Fruit fly (Drosophila melanogaster) whole organism, embryonic: ENCODE results near the gene CG32564.

Experiments used
- Antp ChIP-seq: fragments of 200-800 bp; sonication (Bioruptor generic); optimal IDR thresholded peaks from 3 replicates; lab custom pipeline; 2016; ENCODE audit warnings: missing biosample characterization, missing genetic modification characterization
- Bteb2 ChIP-seq: fragments of 200-800 bp; sonication (Bioruptor generic); optimal IDR thresholded peaks from 2 replicates; lab custom pipeline; 2016; ENCODE audit warnings: missing biosample characterization, missing genetic modification characterization
- C15 ChIP-seq: fragments of 200-800 bp; sonication (Bioruptor generic); IDR thresholded peaks from 3 replicates; pipeline ENCODE4 v1.3.6; 2022; ENCODE audit warnings: missing biosample characterization, missing genetic modification characterization
- CG1024 ChIP-seq: fragments of 200-800 bp; sonication (Bioruptor generic); IDR thresholded peaks from 2 replicates; pipeline ENCODE4 v1.3.6; 2022; ENCODE audit warnings: missing biosample characterization, missing genetic modification characterization
- CG10267 ChIP-seq: fragments of 200-800 bp; sonication (Bioruptor generic); optimal IDR thresholded peaks from 2 replicates; lab custom pipeline; 2018; ENCODE audit warnings: missing biosample characterization, mild to moderate bottlenecking, missing genetic modification characterization, moderate library complexity
- CG11696 ChIP-seq: fragments of 200-800 bp; sonication (Bioruptor generic); IDR thresholded peaks from 2 replicates; pipeline ENCODE4 v1.3.6; 2022; ENCODE audit warnings: missing biosample characterization, missing genetic modification characterization
- CG11723 ChIP-seq: fragments of 200-800 bp; sonication (Bioruptor generic); optimal IDR thresholded peaks from 2 replicates; lab custom pipeline; 2017; ENCODE audit warnings: missing biosample characterization, mild to moderate bottlenecking, missing genetic modification characterization
- CG13894 ChIP-seq: fragments of 200-800 bp; sonication (Bioruptor generic); optimal IDR thresholded peaks from 3 replicates; lab custom pipeline; 2018; ENCODE audit warnings: missing biosample characterization, mild to moderate bottlenecking, missing genetic modification characterization, moderate library complexity
- CG14014 ChIP-seq: fragments of 200-800 bp; sonication (Bioruptor generic); IDR thresholded peaks from 2 replicates; pipeline ENCODE4 v1.3.6; 2022; ENCODE audit warnings: missing biosample characterization, missing genetic modification characterization
- CG15011 ChIP-seq: fragments of 200-800 bp; sonication (Bioruptor generic); optimal IDR thresholded peaks from 3 replicates; lab custom pipeline; 2018; ENCODE audit warnings: missing biosample characterization, mild to moderate bottlenecking, missing genetic modification characterization
- CG15696 ChIP-seq: fragments of 200-800 bp; sonication (Bioruptor generic); optimal IDR thresholded peaks from 2 replicates; lab custom pipeline; 2019; ENCODE audit warnings: missing biosample characterization, mild to moderate bottlenecking, missing genetic modification characterization, moderate library complexity
- CG1602 ChIP-seq: fragments of 200-800 bp; sonication (Bioruptor generic); optimal IDR thresholded peaks from 3 replicates; lab custom pipeline; 2016; ENCODE audit warnings: missing biosample characterization, missing genetic modification characterization
- CG17359 ChIP-seq: fragments of 200-800 bp; sonication (Bioruptor generic); optimal IDR thresholded peaks from 3 replicates; lab custom pipeline; 2018; ENCODE audit warnings: missing biosample characterization, mild to moderate bottlenecking, missing genetic modification characterization, moderate library complexity
- CG17912 ChIP-seq: fragments of 200-800 bp; sonication (Bioruptor generic); optimal IDR thresholded peaks from 2 replicates; lab custom pipeline; 2018; ENCODE audit warnings: missing biosample characterization, mild to moderate bottlenecking, missing genetic modification characterization
- CG1792 ChIP-seq: fragments of 200-800 bp; sonication (Bioruptor generic); optimal IDR thresholded peaks from 2 replicates; lab custom pipeline; 2016; ENCODE audit warnings: missing biosample characterization, missing genetic modification characterization
- CG2712 ChIP-seq: fragments of 200-800 bp; optimal IDR thresholded peaks from 3 replicates; lab custom pipeline; 2019; ENCODE audit warnings: missing biosample characterization, mild to moderate bottlenecking, missing genetic modification characterization, moderate library complexity
- CG2889 ChIP-seq: fragments of 200-800 bp; sonication (Bioruptor generic); IDR thresholded peaks from 3 replicates; pipeline ENCODE4 v1.3.6; 2022; ENCODE audit warnings: missing biosample characterization, missing genetic modification characterization
- CG3726 ChIP-seq: fragments of 200-800 bp; sonication (Bioruptor generic); IDR thresholded peaks from 3 replicates; pipeline ENCODE4, ENCODE4 v1.3.6; 2022; ENCODE audit warnings: missing biosample characterization, missing genetic modification characterization
- CG4328 ChIP-seq: fragments of 200-800 bp; sonication (Bioruptor generic); optimal IDR thresholded peaks from 3 replicates; lab custom pipeline; 2017; ENCODE audit warnings: missing biosample characterization, missing genetic modification reagents, missing genetic modification characterization
- CG4707 ChIP-seq: fragments of 200-800 bp; sonication (Bioruptor generic); optimal IDR thresholded peaks from 2 replicates; lab custom pipeline; 2018; ENCODE audit warnings: missing biosample characterization, mild to moderate bottlenecking, missing genetic modification characterization, moderate library complexity
- CG6175 ChIP-seq: fragments of 200-800 bp; sonication (Bioruptor generic); IDR thresholded peaks from 3 replicates; pipeline ENCODE4 v1.3.6; 2022; ENCODE audit warnings: missing biosample characterization, missing genetic modification characterization
- CG6765 ChIP-seq: fragments of 200-800 bp; sonication (Bioruptor generic); optimal IDR thresholded peaks from 3 replicates; lab custom pipeline; 2017; ENCODE audit warnings: missing biosample characterization, mild to moderate bottlenecking, missing genetic modification characterization
- CG7745 ChIP-seq: fragments of 200-800 bp; sonication (Bioruptor generic); optimal IDR thresholded peaks from 2 replicates; lab custom pipeline; 2018; ENCODE audit warnings: missing biosample characterization, mild to moderate bottlenecking, missing genetic modification characterization, moderate library complexity
- CG7963 ChIP-seq: fragments of 200-800 bp; sonication (Bioruptor generic); IDR thresholded peaks from 3 replicates; pipeline ENCODE4 v1.3.6; 2022; ENCODE audit warnings: missing biosample characterization, missing genetic modification characterization; ENCODE audit not compliant: partially characterized antibody
- CTCF ChIP-seq: fragments of 200-800 bp; sonication (Bioruptor generic); optimal IDR thresholded peaks from 2 replicates; lab custom pipeline; 2017; ENCODE audit warnings: missing biosample characterization, mild to moderate bottlenecking, missing genetic modification characterization, moderate library complexity
- Dip2 ChIP-seq: fragments of 200-800 bp; sonication (Bioruptor generic); IDR thresholded peaks from 2 replicates; pipeline ENCODE4 v1.3.6; 2022; ENCODE audit warnings: missing biosample characterization, missing genetic modification characterization
- Elba2 ChIP-seq: fragments of 200-800 bp; sonication (Bioruptor generic); optimal IDR thresholded peaks from 3 replicates; lab custom pipeline; 2016; ENCODE audit warnings: missing biosample characterization, missing genetic modification characterization
- HmgZ ChIP-seq: fragments of 200-800 bp; sonication (Bioruptor generic); optimal IDR thresholded peaks from 2 replicates; lab custom pipeline; 2018; ENCODE audit warnings: missing biosample characterization, mild to moderate bottlenecking, missing genetic modification characterization
- Mes4 ChIP-seq: fragments of 200-800 bp; sonication (Bioruptor generic); optimal IDR thresholded peaks from 2 replicates; lab custom pipeline; 2016; ENCODE audit warnings: missing biosample characterization, missing genetic modification characterization
- Ravus ChIP-seq: fragments of 200-800 bp; sonication (Bioruptor generic); IDR thresholded peaks from 2 replicates; pipeline ENCODE4 v1.3.6; 2022; ENCODE audit warnings: missing biosample characterization, missing genetic modification characterization
- Vsx1 ChIP-seq: fragments of 200-800 bp; sonication (Bioruptor generic); optimal IDR thresholded peaks from 2 replicates; lab custom pipeline; 2017; ENCODE audit warnings: missing biosample characterization, mild to moderate bottlenecking, missing genetic modification characterization, missing genetic modification reagents
- ab ChIP-seq: fragments of 200-800 bp; sonication (Bioruptor generic); optimal IDR thresholded peaks from 2 replicates; lab custom pipeline; 2016; ENCODE audit warnings: missing biosample characterization, missing genetic modification characterization
- btn ChIP-seq: fragments of 200-800 bp; sonication (Bioruptor generic); optimal IDR thresholded peaks from 2 replicates; lab custom pipeline; 2016; ENCODE audit warnings: missing biosample characterization, missing genetic modification characterization
- emc ChIP-seq: fragments of 200-800 bp; sonication (Bioruptor generic); optimal IDR thresholded peaks from 2 replicates; lab custom pipeline; 2016; ENCODE audit warnings: missing biosample characterization, missing genetic modification characterization
- eyg ChIP-seq: fragments of 200-800 bp; sonication (Bioruptor generic); optimal IDR thresholded peaks from 3 replicates; lab custom pipeline; 2016; ENCODE audit warnings: missing biosample characterization, missing genetic modification characterization
- ftz-f1 ChIP-seq: fragments of 200-800 bp; sonication (Bioruptor generic); optimal IDR thresholded peaks from 2 replicates; lab custom pipeline; 2016; ENCODE audit warnings: missing biosample characterization, missing genetic modification characterization
- gro ChIP-seq: fragments of 200-800 bp; sonication (Bioruptor generic); optimal IDR thresholded peaks from 2 replicates; lab custom pipeline; 2016; ENCODE audit warnings: missing biosample characterization, missing genetic modification characterization
- inv ChIP-seq: fragments of 200-800 bp; sonication (Bioruptor generic); IDR thresholded peaks from 2 replicates; pipeline ENCODE4 v1.3.6; 2022; ENCODE audit warnings: missing biosample characterization, missing genetic modification characterization; ENCODE audit not compliant: partially characterized antibody
- jigr1 ChIP-seq: fragments of 200-800 bp; sonication (Bioruptor generic); IDR thresholded peaks from 3 replicates; pipeline ENCODE4 v1.3.6; 2022; ENCODE audit warnings: missing biosample characterization, missing genetic modification characterization
- ken ChIP-seq: fragments of 200-800 bp; sonication (Bioruptor generic); IDR thresholded peaks from 3 replicates; pipeline ENCODE4 v1.3.6; 2022; ENCODE audit warnings: missing biosample characterization, missing genetic modification characterization
- lola ChIP-seq, 3 experiments: fragments of >200 bp in 2 of 3; fragments of 200-800 bp in 1 of 3; sonication (Bioruptor generic) in 1 of 3; optimal IDR thresholded peaks; 2 replicates each; lab custom pipeline; 2017 to 2019; ENCODE audit warnings: missing biosample characterization in 3 of 3, missing genetic modification characterization in 3 of 3, mild to moderate bottlenecking in 1 of 3, moderate library complexity in 1 of 3
- luna ChIP-seq: fragments of 200-800 bp; sonication (Bioruptor generic); optimal IDR thresholded peaks from 2 replicates; lab custom pipeline; 2016; ENCODE audit warnings: missing biosample characterization, missing genetic modification characterization
- pb ChIP-seq: fragments of 200-800 bp; sonication (Bioruptor generic); optimal IDR thresholded peaks from 3 replicates; lab custom pipeline; 2016; ENCODE audit warnings: missing biosample characterization, missing genetic modification characterization
- pzg ChIP-seq: fragments of 200-800 bp; sonication (Bioruptor generic); optimal IDR thresholded peaks from 3 replicates; lab custom pipeline; 2018; ENCODE audit warnings: missing biosample characterization, mild to moderate bottlenecking, missing genetic modification characterization, moderate library complexity
- sens ChIP-seq: fragments of 200-800 bp; sonication (Bioruptor generic); peaks from one replicate; lab custom pipeline; 2016; ENCODE audit warnings: missing biosample characterization, missing genetic modification characterization
- seq ChIP-seq: fragments of 200-800 bp; sonication (Bioruptor generic); IDR thresholded peaks from 2 replicates; pipeline ENCODE4 v1.3.6; 2022; ENCODE audit warnings: missing biosample characterization, missing genetic modification characterization
- sr ChIP-seq: fragments of 200-800 bp; sonication (Bioruptor generic); IDR thresholded peaks from 3 replicates; pipeline ENCODE4 v1.3.6; 2022; ENCODE audit warnings: missing biosample characterization, missing genetic modification characterization
- tio ChIP-seq: fragments of 200-800 bp; sonication (Bioruptor generic); optimal IDR thresholded peaks from 2 replicates; lab custom pipeline; 2017; ENCODE audit warnings: missing biosample characterization, missing genetic modification characterization, inconsistent platforms
- tx ChIP-seq: fragments of 200-800 bp; sonication (Bioruptor generic); optimal IDR thresholded peaks from 2 replicates; lab custom pipeline; 2016; ENCODE audit warnings: missing biosample characterization, missing genetic modification characterization
- unc-4 ChIP-seq: fragments of 200-800 bp; sonication (Bioruptor generic); IDR thresholded peaks from 2 replicates; pipeline ENCODE4 v1.3.6; 2022; ENCODE audit warnings: missing biosample characterization, missing genetic modification characterization; ENCODE audit not compliant: partially characterized antibody
- unpg ChIP-seq: fragments of 200-800 bp; sonication (Bioruptor generic); optimal IDR thresholded peaks from 3 replicates; lab custom pipeline; 2018; ENCODE audit warnings: missing biosample characterization, mild to moderate bottlenecking, missing genetic modification characterization, moderate library complexity
- zf30C ChIP-seq: fragments of 200-800 bp; sonication (Bioruptor generic); optimal IDR thresholded peaks from 3 replicates; lab custom pipeline; 2018; ENCODE audit warnings: missing biosample characterization, mild to moderate bottlenecking, missing genetic modification characterization

CG32564 gene

dm6 chrX:17178484-17178921 lies 27.7 kb upstream of the CG32564 start (continued):
- TF ChIP-seq CG17912 (GFP tag; lab: Kevin White, UChicago): peak; percentile 67
- TF ChIP-seq ftz-f1: peak; percentile 74
- peak; percentile 78 for TF ChIP-seq Dip2 (GFP tag; lab: Robert Waterston, UW)
- peak; percentile 96 for TF ChIP-seq CG1024 (GFP tag; lab: Robert Waterston, UW)
- peak; percentile 97 for TF ChIP-seq CG15696
- peak; percentile 88 for TF ChIP-seq CG1792 (GFP tag; lab: Kevin White, UChicago)
- no peak for TF ChIP-seq ab (GFP tag; lab: Kevin White, UChicago)
- peak; percentile 94 for TF ChIP-seq pb
- peak; percentile 62 for TF ChIP-seq CTCF (GFP tag; lab: Kevin White, UChicago)
- TF ChIP-seq CG7745 (tag; lab: Kevin White, UChicago): no peak
- TF ChIP-seq CG11696 (GFP tag; lab: Robert Waterston, UW): peak; percentile 93
- peak; percentile 95 for TF ChIP-seq gro
- TF ChIP-seq CG2712 (tag; lab: Kevin White, UChicago): peak; percentile 99
- peak; percentile 93 for TF ChIP-seq CG4328 (GFP tag; lab: Kevin White, UChicago)
- TF ChIP-seq pzg (GFP tag; lab: Kevin White, UChicago): peak; percentile 7
- peak; percentile 91 for TF ChIP-seq CG6765 (GFP tag; lab: Kevin White, UChicago)
- peak; percentile 85 for TF ChIP-seq CG13894 (tag; lab: Kevin White, UChicago)
- TF ChIP-seq CG2889 (GFP tag; lab: Robert Waterston, UW): no peak
- peak; percentile 81 for TF ChIP-seq emc (GFP tag; lab: Kevin White, UChicago)
- no peak for TF ChIP-seq HmgZ (tag; lab: Kevin White, UChicago)
- TF ChIP-seq btn (GFP tag; lab: Kevin White, UChicago): peak; percentile 80
- peak; percentile 99 for TF ChIP-seq sens
- TF ChIP-seq CG4707: no peak
- TF ChIP-seq Elba2 (GFP tag; lab: Kevin White, UChicago): peak; percentile 65
- peak; percentile 97 for TF ChIP-seq jigr1 (GFP tag; lab: Robert Waterston, UW)
- TF ChIP-seq CG7963: no peak
- peak; percentile 74; the same call in 2 of the 3 replicates for TF ChIP-seq ken
- TF ChIP-seq Vsx1: peak; percentile 40
- TF ChIP-seq CG10267: peak; percentile 96
- no peak for TF ChIP-seq unc-4 (GFP tag; lab: Robert Waterston, UW)
- peak; percentile 98 for TF ChIP-seq CG17359 (tag; lab: Kevin White, UChicago)
- TF ChIP-seq CG6175 (GFP tag; lab: Robert Waterston, UW): peak; percentile 95
- peak; percentile 83 for TF ChIP-seq Antp (GFP tag; lab: Kevin White, UChicago)
- no peak for TF ChIP-seq tio (GFP tag; lab: Kevin White, UChicago)
- TF ChIP-seq tx (GFP tag; lab: Kevin White, UChicago): no peak
- no peak for TF ChIP-seq lola (GFP tag; optimal IDR thresholded peaks at IDR 0.05; lab: Kevin White, UChicago)
- no peak for TF ChIP-seq inv (GFP tag; lab: Robert Waterston, UW)
- peak; percentile 92 for TF ChIP-seq seq (GFP tag; lab: Robert Waterston, UW)
- TF ChIP-seq CG3726: peak; percentile 98
- TF ChIP-seq CG1602: peak; percentile 63
- peak; percentile 52 for TF ChIP-seq zf30C (GFP tag; lab: Kevin White, UChicago)
- TF ChIP-seq CG15011: peak; percentile 95
- TF ChIP-seq sr (GFP tag; lab: Robert Waterston, UW): peak; percentile 91
- peak; percentile 62 for TF ChIP-seq luna (GFP tag; lab: Kevin White, UChicago)
- TF ChIP-seq Mes4 (GFP tag; lab: Kevin White, UChicago): no peak
- TF ChIP-seq C15 (GFP tag; lab: Robert Waterston, UW): peak; percentile 96
- TF ChIP-seq CG11723 (GFP tag; lab: Kevin White, UChicago): no peak
- TF ChIP-seq unpg (GFP tag; lab: Kevin White, UChicago): no peak
- no peak for TF ChIP-seq Bteb2
- TF ChIP-seq eyg (GFP tag; lab: Kevin White, UChicago): peak; percentile 95
- TF ChIP-seq CG14014 (GFP tag; lab: Robert Waterston, UW): no peak
- peak; percentile 96 for TF ChIP-seq Ravus
